Worm (Caenorhabditis elegans) whole organism, L4 larva: Measurements from ENCODE around the gene cdd-1.

Experiments used
- D1046.2 ChIP-seq: fragments of 200-800 bp; sonication (Bioruptor generic); IDR thresholded peaks from 2 replicates; pipeline ENCODE4 v1.3.6; 2022; ENCODE audit warnings: missing genetic modification characterization, missing compliant biosample characterization
- F10B5.3 ChIP-seq: sonication (generic microtip); optimal IDR thresholded peaks from 2 replicates; lab custom pipeline; 2016; ENCODE audit warnings: mild to moderate bottlenecking, missing genetic modification characterization, missing compliant biosample characterization
- F44E2.7 ChIP-seq: fragments of 200-800 bp; sonication (Bioruptor generic); IDR thresholded peaks from 2 replicates; pipeline ENCODE4 v2.1.2; 2022; ENCODE audit warnings: missing genetic modification characterization, missing compliant biosample characterization
- F49E8.2 ChIP-seq: sonication (generic microtip); optimal IDR thresholded peaks from 2 replicates; lab custom pipeline; 2016; ENCODE audit warnings: missing compliant biosample characterization, mild to moderate bottlenecking, missing genetic modification characterization, borderline replicate concordance
- R02D3.7 ChIP-seq: fragments of 150-350 bp; sonication (generic microtip); optimal IDR thresholded peaks from 3 replicates; lab custom pipeline; 2014; ENCODE audit warnings: missing biosample characterization, missing genetic modification characterization
- T20F7.1 ChIP-seq: fragments of 200-800 bp; sonication (Bioruptor generic); optimal IDR thresholded peaks from 2 replicates; lab custom pipeline; 2018; ENCODE audit warnings: mild to moderate bottlenecking, missing genetic modification characterization, missing compliant biosample characterization
- T26A8.4 ChIP-seq: fragments of 200-800 bp; sonication (Bioruptor generic); IDR thresholded peaks from 2 replicates; pipeline ENCODE4 v1.3.6; 2022; ENCODE audit warnings: missing genetic modification characterization, missing compliant biosample characterization
- Y5F2A.4 ChIP-seq: fragments of 200-800 bp; sonication (Bioruptor generic); optimal IDR thresholded peaks from 2 replicates; lab custom pipeline; 2018; ENCODE audit warnings: mild to moderate bottlenecking, missing genetic modification characterization, missing compliant biosample characterization
- Y75B8A.6 ChIP-seq: fragments of 200-800 bp; sonication (Bioruptor generic); IDR thresholded peaks from 2 replicates; pipeline ENCODE4 v1.3.6; 2022; ENCODE audit warnings: missing genetic modification reagents, missing genetic modification characterization, missing compliant biosample characterization
- ZK546.5 ChIP-seq, 2 experiments: sonication (generic microtip); optimal IDR thresholded peaks; 2 replicates each; lab custom pipeline; 2017; ENCODE audit warnings: missing biosample characterization in 2 of 2, missing genetic modification characterization in 2 of 2
- ama-1 ChIP-seq: fragments of 150-350 bp; optimal IDR thresholded peaks from 2 replicates; lab custom pipeline; 2014; ENCODE audit warnings: inconsistent platforms, mixed read lengths
- ceh-20 ChIP-seq: fragments of 200-800 bp; sonication (Bioruptor generic); IDR thresholded peaks from 2 replicates; pipeline ENCODE4 v1.3.6; 2022; ENCODE audit warnings: missing genetic modification reagents, missing genetic modification characterization, missing compliant biosample characterization
- ceh-28 ChIP-seq: fragments of 150-350 bp; optimal IDR thresholded peaks from 2 replicates; lab custom pipeline; 2014; ENCODE audit warnings: missing biosample characterization, missing genetic modification reagents, missing genetic modification characterization
- ceh-82 ChIP-seq: sonication (generic microtip); optimal IDR thresholded peaks from 2 replicates; lab custom pipeline; 2017; ENCODE audit warnings: missing biosample characterization, missing genetic modification characterization
- cey-2 ChIP-seq: sonication (generic microtip); optimal IDR thresholded peaks from 3 replicates; lab custom pipeline; 2017; ENCODE audit warnings: missing genetic modification characterization, mild to moderate bottlenecking, missing compliant biosample characterization, antibody characterized with exemption, borderline replicate concordance; ENCODE audit not compliant: insufficient read depth
- daf-16 ChIP-seq, 3 experiments: sonication (generic microtip); optimal IDR thresholded peaks; 2 replicates each; lab custom pipeline; 2016 to 2017; ENCODE audit warnings: missing genetic modification characterization in 3 of 3, missing genetic modification reagents in 3 of 3, mild to moderate bottlenecking in 2 of 3, missing compliant biosample characterization in 2 of 3, missing biosample characterization in 1 of 3, moderate library complexity in 1 of 3
- daf-19 ChIP-seq: fragments of 200-800 bp; sonication (Bioruptor generic); conservative IDR thresholded peaks from 2 replicates; pipeline ENCODE4 v1.3.6; 2022; ENCODE audit warnings: missing genetic modification characterization, missing compliant biosample characterization
- dmd-6 ChIP-seq: fragments of 200-800 bp; sonication (Bioruptor generic); IDR thresholded peaks from 2 replicates; pipeline ENCODE4 v1.3.6; 2022; ENCODE audit warnings: missing genetic modification reagents, missing genetic modification characterization, missing compliant biosample characterization
- dmd-8 ChIP-seq: fragments of 200-800 bp; sonication (Bioruptor generic); IDR thresholded peaks from 2 replicates; pipeline ENCODE4 v1.3.6; 2022; ENCODE audit warnings: missing genetic modification characterization, missing compliant biosample characterization
- dmd-9 ChIP-seq: fragments of 200-800 bp; sonication (Bioruptor generic); IDR thresholded peaks from 2 replicates; pipeline ENCODE4 v1.3.6; 2022; ENCODE audit warnings: missing genetic modification reagents, missing genetic modification characterization, missing compliant biosample characterization
- duxl-1 ChIP-seq: sonication (generic microtip); optimal IDR thresholded peaks from 2 replicates; lab custom pipeline; 2016; ENCODE audit warnings: mild to moderate bottlenecking, missing genetic modification characterization, moderate library complexity, missing compliant biosample characterization; ENCODE audit not compliant: poor library complexity
- dve-1 ChIP-seq: sonication (generic microtip); optimal IDR thresholded peaks from 2 replicates; lab custom pipeline; 2017; ENCODE audit warnings: antibody characterized with exemption, mild to moderate bottlenecking, missing genetic modification characterization, missing compliant biosample characterization; ENCODE audit not compliant: insufficient read depth
- egl-27 ChIP-seq: sonication (generic microtip); optimal IDR thresholded peaks from 3 replicates; lab custom pipeline; 2017; ENCODE audit warnings: missing biosample characterization, missing genetic modification reagents, missing genetic modification characterization
- fos-1 ChIP-seq: fragments of 150-350 bp; optimal IDR thresholded peaks from 2 replicates; lab custom pipeline; 2014; ENCODE audit warnings: missing biosample characterization, missing genetic modification characterization
- hif-1 ChIP-seq, 2 experiments: sonication (generic microtip); optimal IDR thresholded peaks; 2 replicates each; lab custom pipeline; 2016 to 2017; ENCODE audit warnings: missing compliant biosample characterization in 2 of 2, missing genetic modification characterization in 2 of 2, missing genetic modification reagents in 2 of 2, missing genotype in 2 of 2, mild to moderate bottlenecking in 1 of 2
- hlh-11 ChIP-seq: fragments of 200-800 bp; sonication (Bioruptor generic); optimal IDR thresholded peaks from 2 replicates; lab custom pipeline; 2018; ENCODE audit warnings: mild to moderate bottlenecking, missing genetic modification characterization, missing compliant biosample characterization
- jun-1 ChIP-seq: fragments of 150-350 bp; optimal IDR thresholded peaks from 2 replicates; lab custom pipeline; 2014; ENCODE audit warnings: missing biosample characterization, missing genetic modification reagents, missing genetic modification characterization
- lin-13 ChIP-seq: fragments of 150-350 bp; optimal IDR thresholded peaks from 2 replicates; lab custom pipeline; 2014; ENCODE audit warnings: missing biosample characterization, missing genetic modification reagents, missing genetic modification characterization
- lin-29 ChIP-seq: fragments of 200-800 bp; sonication (Bioruptor generic); IDR thresholded peaks from 2 replicates; pipeline ENCODE4 v1.3.6; 2022; ENCODE audit warnings: missing genetic modification reagents, missing genetic modification characterization, missing compliant biosample characterization
- lin-38 ChIP-seq: fragments of 200-800 bp; sonication (Bioruptor generic); IDR thresholded peaks from 2 replicates; pipeline ENCODE4 v1.3.6; 2022; ENCODE audit warnings: missing genetic modification reagents, missing genetic modification characterization, missing compliant biosample characterization
- lin-39 ChIP-seq: fragments of 150-350 bp; optimal IDR thresholded peaks from 2 replicates; lab custom pipeline; 2014; ENCODE audit warnings: missing biosample characterization, missing genetic modification reagents, missing genetic modification characterization
- lsy-2 ChIP-seq, 2 experiments: fragments of 150-350 bp in 1 of 2; sonication (generic microtip) in 1 of 2; optimal IDR thresholded peaks; 2 replicates each; lab custom pipeline; 2014 to 2017; ENCODE audit warnings: missing biosample characterization in 2 of 2, missing genetic modification characterization in 2 of 2
- mdt-29 ChIP-seq: fragments of 200-800 bp; sonication (Bioruptor generic); IDR thresholded peaks from 2 replicates; pipeline ENCODE4 v1.3.6; 2022; ENCODE audit warnings: missing genetic modification reagents, missing genetic modification characterization, missing compliant biosample characterization
- mep-1 ChIP-seq: fragments of 150-350 bp; sonication (generic microtip); optimal IDR thresholded peaks from 3 replicates; lab custom pipeline; 2014; ENCODE audit warnings: missing biosample characterization, missing genetic modification characterization
- mes-2 ChIP-seq: sonication (generic microtip); optimal IDR thresholded peaks from 2 replicates; lab custom pipeline; 2016; ENCODE audit warnings: missing genotype, mild to moderate bottlenecking, missing genetic modification characterization, missing compliant biosample characterization; ENCODE audit not compliant: poor library complexity, severe bottlenecking
- mxl-2 ChIP-seq: fragments of 200-800 bp; sonication (Bioruptor generic); conservative IDR thresholded peaks from 2 replicates; pipeline ENCODE4 v1.3.6; 2022; ENCODE audit warnings: missing genetic modification reagents, missing genetic modification characterization, missing compliant biosample characterization
- nhr-111 ChIP-seq: fragments of 200-800 bp; sonication (Bioruptor generic); optimal IDR thresholded peaks from 2 replicates; lab custom pipeline; 2018; ENCODE audit warnings: mild to moderate bottlenecking, missing genetic modification characterization, missing compliant biosample characterization
- nhr-28 ChIP-seq: fragments of 150-350 bp; optimal IDR thresholded peaks from 2 replicates; lab custom pipeline; 2014; ENCODE audit warnings: missing biosample characterization, missing genetic modification characterization
- nhr-41 ChIP-seq: fragments of 200-800 bp; sonication (Bioruptor generic); IDR thresholded peaks from 2 replicates; pipeline ENCODE4 v1.3.6; 2022; ENCODE audit warnings: missing genetic modification reagents, missing genetic modification characterization, missing compliant biosample characterization
- nhr-77 ChIP-seq: fragments of 150-350 bp; optimal IDR thresholded peaks from 2 replicates; lab custom pipeline; 2014; ENCODE audit warnings: missing biosample characterization, missing genetic modification characterization
- pha-4 ChIP-seq, 2 experiments: fragments of 150-350 bp in 1 of 2; fragments of 200-800 bp in 1 of 2; sonication (Bioruptor generic) in 1 of 2; IDR thresholded peaks in 1 of 2; optimal IDR thresholded peaks in 1 of 2; 2 replicates each; pipeline versions ENCODE4 v1.3.6 to Lab custom; 2014 to 2022; ENCODE audit warnings: missing genetic modification characterization in 2 of 2, missing genetic modification reagents in 2 of 2, missing biosample characterization in 1 of 2, missing compliant biosample characterization in 1 of 2
- pqm-1 ChIP-seq: sonication (generic microtip); optimal IDR thresholded peaks from 2 replicates; lab custom pipeline; 2017; ENCODE audit warnings: missing biosample characterization, missing genetic modification characterization
- skn-1 ChIP-seq: fragments of 150-350 bp; optimal IDR thresholded peaks from 2 replicates; lab custom pipeline; 2014; ENCODE audit warnings: missing biosample characterization, missing genetic modification characterization
- snpc-4 ChIP-seq: fragments of 150-350 bp; optimal IDR thresholded peaks from 2 replicates; lab custom pipeline; 2014; ENCODE audit warnings: missing biosample characterization, missing genetic modification characterization
- tra-1 ChIP-seq: fragments of 200-800 bp; sonication (Bioruptor generic); IDR thresholded peaks from 2 replicates; pipeline ENCODE4 v1.3.6; 2022; ENCODE audit warnings: missing genetic modification reagents, missing genetic modification characterization, missing compliant biosample characterization
- unc-39 ChIP-seq: sonication (generic microtip); optimal IDR thresholded peaks from 2 replicates; lab custom pipeline; 2017; ENCODE audit warnings: missing biosample characterization, missing genetic modification characterization
- zfp-3 ChIP-seq: fragments of 200-800 bp; sonication (Bioruptor generic); conservative IDR thresholded peaks from 2 replicates; pipeline ENCODE4 v1.3.6; 2022; ENCODE audit warnings: missing genetic modification reagents, missing genetic modification characterization, missing compliant biosample characterization
- zip-2 ChIP-seq: fragments of 150-350 bp; optimal IDR thresholded peaks from 2 replicates; lab custom pipeline; 2014; ENCODE audit warnings: missing biosample characterization, missing genetic modification characterization
- ztf-11 ChIP-seq: fragments of 150-350 bp; optimal IDR thresholded peaks from 2 replicates; lab custom pipeline; 2014; ENCODE audit warnings: missing biosample characterization, missing genetic modification characterization
- ztf-7 ChIP-seq: fragments of 150-350 bp; optimal IDR thresholded peaks from 2 replicates; lab custom pipeline; 2014; ENCODE audit warnings: missing biosample characterization, missing genetic modification characterization

The cdd-1 gene

ce11 chrX:8231858-8232257 lies 20.9 kb upstream of the cdd-1 start, which contains the start of gene K02A6.3:
Gene K02A6.3 (minus strand): TSS chrX:8231931.
- no peak for TF ChIP-seq nhr-111
- TF ChIP-seq daf-19 (GFP tag; lab: Robert Waterston, UW), result no peak
- peak; percentile 66; the same call in 1 of the 2 replicates for TF ChIP-seq mdt-29 (GFP tag; lab: Robert Waterston, UW)
- no peak for TF ChIP-seq Y5F2A.4 (GFP tag; lab: Kevin White, UChicago)
- no peak for TF ChIP-seq D1046.2
- no peak for TF ChIP-seq lin-38 (GFP tag; lab: Robert Waterston, UW)
- no peak for TF ChIP-seq dmd-9 (GFP tag; lab: Robert Waterston, UW)
- TF ChIP-seq R02D3.7 (tag; lab: Kevin White, UChicago), result no peak
- peak; percentile 98 for TF ChIP-seq hlh-11 (tag; lab: Kevin White, UChicago)
- TF ChIP-seq dmd-6, result peak; percentile 94
- TF ChIP-seq pqm-1 (tag; lab: Kevin White, UChicago), result peak; percentile 41
- TF ChIP-seq ZK546.5 (tag; optimal IDR thresholded peaks at IDR 0.05; lab: Kevin White, UChicago), result no peak
- no peak for TF ChIP-seq F44E2.7
- TF ChIP-seq tra-1 (GFP tag; lab: Robert Waterston, UW), result peak; percentile 85
- no peak for TF ChIP-seq ztf-11 (tag; lab: Kevin White, UChicago)
- TF ChIP-seq pha-4 (GFP tag; IDR thresholded peaks at IDR 0.05; lab: Robert Waterston, UW), result peak; percentile 62
- TF ChIP-seq pha-4 (tag; optimal IDR thresholded peaks at IDR 0.05; lab: Kevin White, UChicago), result peak; percentile 21
- TF ChIP-seq ceh-82 (tag; lab: Kevin White, UChicago), result no peak
- 0 out of 2 replicates have a peak, but pooled peaks have one; percentile 65 for TF ChIP-seq Y75B8A.6
- TF ChIP-seq dmd-8, result no peak
- TF ChIP-seq hif-1 (tag; optimal IDR thresholded peaks at IDR 0.05; lab: Kevin White, UChicago), result peak; percentile 9 to 86
- no peak for TF ChIP-seq lin-39 (tag; lab: Kevin White, UChicago)
- peak; percentile 93 for TF ChIP-seq mep-1
- TF ChIP-seq zfp-3 (GFP tag; lab: Robert Waterston, UW), result peak; percentile 82; the same call in 1 of the 2 replicates
- TF ChIP-seq cey-2 (tag; lab: Kevin White, UChicago), result no peak
- TF ChIP-seq unc-39, result no peak
- TF ChIP-seq F49E8.2 (tag; lab: Kevin White, UChicago), result no peak
- peak; percentile 81 for TF ChIP-seq ceh-20 (GFP tag; lab: Robert Waterston, UW)
- no peak for TF ChIP-seq lin-13
- TF ChIP-seq dve-1 (tag; lab: Kevin White, UChicago), result peak; percentile 95
- no peak for TF ChIP-seq snpc-4
- 0 out of 2 replicates have a peak, but pooled peaks have one; percentile 11 for TF ChIP-seq nhr-41 (GFP tag; lab: Robert Waterston, UW)
- peak; percentile 86 for TF ChIP-seq nhr-28
- peak; percentile 73 for TF ChIP-seq T20F7.1 (GFP tag; lab: Kevin White, UChicago)
- peak; percentile 78 for TF ChIP-seq ceh-28 (tag; lab: Kevin White, UChicago)
- no peak for TF ChIP-seq fos-1 (tag; lab: Kevin White, UChicago)
- no peak for TF ChIP-seq mxl-2 (GFP tag; lab: Robert Waterston, UW)
- TF ChIP-seq ztf-7 (tag; lab: Kevin White, UChicago), result peak; percentile 19
- TF ChIP-seq egl-27, result no peak
- TF ChIP-seq lin-29 (GFP tag; lab: Robert Waterston, UW), result no peak
- peak; percentile 79 for TF ChIP-seq T26A8.4 (GFP tag; lab: Robert Waterston, UW)
- TF ChIP-seq nhr-77 (tag; lab: Kevin White, UChicago), result peak; percentile 94
- peak in 1 of 2 experiments; percentile 98 for TF ChIP-seq daf-16 (GFP tag; optimal IDR thresholded peaks at IDR 0.05; lab: Kevin White, UChicago)
- TF ChIP-seq daf-16 (tag; optimal IDR thresholded peaks at IDR 0.05; lab: Kevin White, UChicago), result peak; percentile 100
- TF ChIP-seq mes-2 (tag; lab: Kevin White, UChicago), result peak; percentile 71
- no peak for TF ChIP-seq duxl-1 (tag; lab: Kevin White, UChicago)
- TF ChIP-seq ama-1, result no peak
- peak in 1 of 2 experiments; percentile 83 for TF ChIP-seq lsy-2 (tag; optimal IDR thresholded peaks at IDR 0.05; lab: Kevin White, UChicago)
- TF ChIP-seq jun-1 (tag; lab: Kevin White, UChicago), result peak; percentile 78
- TF ChIP-seq zip-2, result peak; percentile 53
- TF ChIP-seq skn-1 (tag; lab: Kevin White, UChicago), result no peak
- TF ChIP-seq F10B5.3, result no peak
